Fruit fly (Drosophila melanogaster) whole organism, embryonic: ENCODE results near the gene Fign.

ENCODE experiments used
- Asciz ChIP-seq: fragments of 200-800 bp; sonication (Bioruptor generic); optimal IDR thresholded peaks from 2 replicates; lab custom pipeline; 2017; ENCODE audit warnings: missing biosample characterization, mild to moderate bottlenecking, missing genetic modification characterization, missing genetic modification reagents
- CG10147 ChIP-seq: fragments of 200-800 bp; sonication (Bioruptor generic); optimal IDR thresholded peaks from 2 replicates; lab custom pipeline; 2019; ENCODE audit warnings: missing biosample characterization, mild to moderate bottlenecking, missing genetic modification characterization, moderate library complexity
- CG1024 ChIP-seq: fragments of 200-800 bp; sonication (Bioruptor generic); IDR thresholded peaks from 2 replicates; pipeline ENCODE4 v1.3.6; 2022; ENCODE audit warnings: missing biosample characterization, missing genetic modification characterization
- CG10431 ChIP-seq: fragments of 200-800 bp; sonication (Bioruptor generic); optimal IDR thresholded peaks from 3 replicates; lab custom pipeline; 2018; ENCODE audit warnings: missing biosample characterization, mild to moderate bottlenecking, missing genetic modification characterization
- CG11696 ChIP-seq: fragments of 200-800 bp; sonication (Bioruptor generic); IDR thresholded peaks from 2 replicates; pipeline ENCODE4 v1.3.6; 2022; ENCODE audit warnings: missing biosample characterization, missing genetic modification characterization
- CG12104 ChIP-seq: fragments of 200-800 bp; sonication (Bioruptor generic); optimal IDR thresholded peaks from 3 replicates; lab custom pipeline; 2016; ENCODE audit warnings: missing biosample characterization, missing genetic modification characterization
- CG12942 ChIP-seq: fragments of 200-800 bp; sonication (Bioruptor generic); optimal IDR thresholded peaks from 3 replicates; lab custom pipeline; 2016; ENCODE audit warnings: missing biosample characterization, missing genetic modification characterization
- CG13894 ChIP-seq: fragments of 200-800 bp; sonication (Bioruptor generic); optimal IDR thresholded peaks from 3 replicates; lab custom pipeline; 2018; ENCODE audit warnings: missing biosample characterization, mild to moderate bottlenecking, missing genetic modification characterization, moderate library complexity
- CG14667 ChIP-seq: fragments of 200-800 bp; sonication (Bioruptor generic); IDR thresholded peaks from 2 replicates; pipeline ENCODE4 v1.3.6; 2022; ENCODE audit warnings: missing biosample characterization, missing genetic modification characterization
- CG14965 ChIP-seq: fragments of 200-800 bp; sonication (Bioruptor generic); optimal IDR thresholded peaks from 2 replicates; lab custom pipeline; 2016; ENCODE audit warnings: missing biosample characterization, missing genetic modification characterization, borderline replicate concordance
- CG16779 ChIP-seq: fragments of 200-800 bp; sonication (Bioruptor generic); IDR thresholded peaks from 2 replicates; pipeline ENCODE4 v1.3.6; 2022; ENCODE audit warnings: missing biosample characterization, missing genetic modification characterization
- CG1832 ChIP-seq: fragments of 200-800 bp; sonication (Bioruptor generic); optimal IDR thresholded peaks from 2 replicates; lab custom pipeline; 2017; ENCODE audit warnings: missing biosample characterization, mild to moderate bottlenecking, missing genetic modification characterization, inconsistent platforms
- CG2199 ChIP-seq: fragments of 200-800 bp; sonication (Bioruptor generic); IDR thresholded peaks from 3 replicates; pipeline ENCODE4 v1.3.6; 2022; ENCODE audit warnings: missing biosample characterization, missing genetic modification characterization
- CG2678 ChIP-seq: fragments of 200-800 bp; sonication (Bioruptor generic); optimal IDR thresholded peaks from 3 replicates; lab custom pipeline; 2019; ENCODE audit warnings: missing biosample characterization, mild to moderate bottlenecking, missing genetic modification characterization, moderate library complexity
- CG2712 ChIP-seq: fragments of 200-800 bp; optimal IDR thresholded peaks from 3 replicates; lab custom pipeline; 2019; ENCODE audit warnings: missing biosample characterization, mild to moderate bottlenecking, missing genetic modification characterization, moderate library complexity
- CG31441 ChIP-seq: fragments of 200-800 bp; sonication (Bioruptor generic); IDR thresholded peaks from 2 replicates; pipeline ENCODE4 v1.3.6; 2022; ENCODE audit warnings: missing biosample characterization, missing genetic modification characterization
- CG4328 ChIP-seq: fragments of 200-800 bp; sonication (Bioruptor generic); optimal IDR thresholded peaks from 3 replicates; lab custom pipeline; 2017; ENCODE audit warnings: missing biosample characterization, missing genetic modification reagents, missing genetic modification characterization
- CG6175 ChIP-seq: fragments of 200-800 bp; sonication (Bioruptor generic); IDR thresholded peaks from 3 replicates; pipeline ENCODE4 v1.3.6; 2022; ENCODE audit warnings: missing biosample characterization, missing genetic modification characterization
- CG6813 ChIP-seq: fragments of 200-800 bp; sonication (Bioruptor generic); optimal IDR thresholded peaks from 2 replicates; lab custom pipeline; 2017; ENCODE audit warnings: missing biosample characterization, missing genetic modification characterization, mild to moderate bottlenecking, moderate library complexity, missing genetic modification reagents
- CG8944 ChIP-seq: fragments of 200-800 bp; sonication (Bioruptor generic); optimal IDR thresholded peaks from 3 replicates; lab custom pipeline; 2016; ENCODE audit warnings: missing biosample characterization, missing genetic modification characterization
- CG9876 ChIP-seq: fragments of 200-800 bp; sonication (Bioruptor generic); optimal IDR thresholded peaks from 2 replicates; lab custom pipeline; 2016; ENCODE audit warnings: missing biosample characterization, missing genetic modification characterization
- Dbx ChIP-seq: fragments of 200-800 bp; sonication (Bioruptor generic); IDR thresholded peaks from 3 replicates; pipeline ENCODE4 v1.3.6; 2022; ENCODE audit warnings: missing biosample characterization, missing genetic modification characterization
- Dip3 ChIP-seq: fragments of 200-800 bp; sonication (Bioruptor generic); optimal IDR thresholded peaks from 3 replicates; lab custom pipeline; 2016; ENCODE audit warnings: missing biosample characterization, missing genetic modification characterization
- Elba2 ChIP-seq: fragments of 200-800 bp; sonication (Bioruptor generic); optimal IDR thresholded peaks from 3 replicates; lab custom pipeline; 2016; ENCODE audit warnings: missing biosample characterization, missing genetic modification characterization
- Fer1 ChIP-seq: fragments of 200-800 bp; sonication (Bioruptor generic); optimal IDR thresholded peaks from 2 replicates; lab custom pipeline; 2017; ENCODE audit warnings: missing biosample characterization, mild to moderate bottlenecking, missing genetic modification characterization
- GATAe ChIP-seq: fragments of 200-800 bp; sonication (Bioruptor generic); conservative IDR thresholded peaks from 2 replicates; pipeline ENCODE4 v1.3.6; 2022; ENCODE audit warnings: missing biosample characterization, missing genetic modification characterization
- HLHmδ ChIP-seq: fragments of 200-800 bp; sonication (Bioruptor generic); optimal IDR thresholded peaks from 2 replicates; lab custom pipeline; 2018; ENCODE audit warnings: missing biosample characterization, mild to moderate bottlenecking, missing genetic modification characterization, moderate library complexity
- HmgZ ChIP-seq: fragments of 200-800 bp; sonication (Bioruptor generic); optimal IDR thresholded peaks from 2 replicates; lab custom pipeline; 2018; ENCODE audit warnings: missing biosample characterization, mild to moderate bottlenecking, missing genetic modification characterization
- Med ChIP-seq: fragments of 200-800 bp; sonication (Bioruptor generic); peaks from one replicate; lab custom pipeline; 2016; ENCODE audit warnings: missing biosample characterization, missing genetic modification characterization, mild to moderate bottlenecking, inconsistent platforms, moderate library complexity
- Trl ChIP-seq, 3 experiments: fragments of >200 bp in 2 of 3; fragments of 200-800 bp in 1 of 3; sonication (Bioruptor generic) in 1 of 3; optimal IDR thresholded peaks; 2 replicates in 1 of 3; 3 replicates in 2 of 3; lab custom pipeline; 2016 to 2017; ENCODE audit warnings: missing biosample characterization in 1 of 3, missing genetic modification characterization in 1 of 3
- ab ChIP-seq: fragments of 200-800 bp; sonication (Bioruptor generic); optimal IDR thresholded peaks from 2 replicates; lab custom pipeline; 2016; ENCODE audit warnings: missing biosample characterization, missing genetic modification characterization
- abd-A ChIP-seq: fragments of 200-800 bp; sonication (Bioruptor generic); optimal IDR thresholded peaks from 3 replicates; lab custom pipeline; 2019; ENCODE audit warnings: missing biosample characterization, mild to moderate bottlenecking, missing genetic modification characterization, moderate library complexity
- ci ChIP-seq: fragments of 200-800 bp; sonication (Bioruptor generic); IDR thresholded peaks from 3 replicates; pipeline ENCODE4 v1.3.6; 2022; ENCODE audit warnings: missing biosample characterization, missing genetic modification characterization
- crp ChIP-seq, 2 experiments: fragments of 200-800 bp; sonication (Bioruptor generic); optimal IDR thresholded peaks; 2 replicates in 1 of 2; 3 replicates in 1 of 2; lab custom pipeline; 2017; ENCODE audit warnings: missing biosample characterization in 2 of 2, missing genetic modification characterization in 2 of 2, mild to moderate bottlenecking in 1 of 2, moderate library complexity in 1 of 2
- danr ChIP-seq: fragments of 200-800 bp; sonication (Bioruptor generic); IDR thresholded peaks from 2 replicates; pipeline ENCODE4 v1.3.6; 2022; ENCODE audit warnings: missing biosample characterization, missing genetic modification characterization
- emc ChIP-seq: fragments of 200-800 bp; sonication (Bioruptor generic); optimal IDR thresholded peaks from 2 replicates; lab custom pipeline; 2016; ENCODE audit warnings: missing biosample characterization, missing genetic modification characterization
- gce ChIP-seq: fragments of 200-800 bp; sonication (Bioruptor generic); IDR thresholded peaks from 3 replicates; pipeline ENCODE4 v1.3.6; 2022; ENCODE audit warnings: missing biosample characterization, missing genetic modification characterization
- gcm ChIP-seq: fragments of 200-800 bp; sonication (Bioruptor generic); optimal IDR thresholded peaks from 2 replicates; lab custom pipeline; 2019; ENCODE audit warnings: missing biosample characterization, mild to moderate bottlenecking, missing genetic modification characterization, moderate library complexity
- odd ChIP-seq: fragments of 200-800 bp; sonication (Bioruptor generic); optimal IDR thresholded peaks from 2 replicates; lab custom pipeline; 2017; ENCODE audit warnings: missing biosample characterization, mild to moderate bottlenecking, missing genetic modification characterization
- onecut ChIP-seq: fragments of 200-800 bp; sonication (Bioruptor generic); IDR thresholded peaks from 2 replicates; pipeline ENCODE4 v1.3.6; 2022; ENCODE audit warnings: missing biosample characterization, missing genetic modification characterization
- org-1 ChIP-seq: fragments of 200-800 bp; sonication (Bioruptor generic); optimal IDR thresholded peaks from 2 replicates; lab custom pipeline; 2017; ENCODE audit warnings: missing biosample characterization, missing genetic modification characterization
- pita ChIP-seq: fragments of 200-800 bp; sonication (Bioruptor generic); optimal IDR thresholded peaks from 2 replicates; lab custom pipeline; 2017; ENCODE audit warnings: missing biosample characterization, mild to moderate bottlenecking, missing genetic modification characterization
- ranshi ChIP-seq: fragments of 200-800 bp; sonication (Bioruptor generic); IDR thresholded peaks from 2 replicates; pipeline ENCODE4 v1.3.6; 2022; ENCODE audit warnings: missing biosample characterization, missing genetic modification characterization
- sens-2 ChIP-seq: fragments of 200-800 bp; sonication (Bioruptor generic); IDR thresholded peaks from 2 replicates; pipeline ENCODE4 v1.3.6; 2022; ENCODE audit warnings: missing biosample characterization, missing genetic modification characterization
- sob ChIP-seq: fragments of 200-800 bp; sonication (Bioruptor generic); IDR thresholded peaks from 2 replicates; pipeline ENCODE4 v1.3.6; 2022; ENCODE audit warnings: missing biosample characterization, missing genetic modification characterization
- tgo ChIP-seq: fragments of 200-800 bp; sonication (Bioruptor generic); IDR thresholded peaks from 3 replicates; pipeline ENCODE4 v1.3.6; 2022; ENCODE audit warnings: missing biosample characterization, missing genetic modification characterization
- trh ChIP-seq: fragments of 200-800 bp; sonication (Bioruptor generic); optimal IDR thresholded peaks from 2 replicates; lab custom pipeline; 2016; ENCODE audit warnings: missing biosample characterization, missing genetic modification characterization
- tup ChIP-seq: fragments of 200-800 bp; sonication (Bioruptor generic); optimal IDR thresholded peaks from 2 replicates; lab custom pipeline; 2016; ENCODE audit warnings: missing biosample characterization, mild to moderate bottlenecking, missing genetic modification characterization, moderate library complexity
- yki ChIP-seq: fragments of >200 bp; optimal IDR thresholded peaks from 3 replicates; lab custom pipeline; 2018
- zen ChIP-seq: fragments of 200-800 bp; sonication (Bioruptor generic); optimal IDR thresholded peaks from 3 replicates; lab custom pipeline; 2018; ENCODE audit warnings: missing biosample characterization, mild to moderate bottlenecking, missing genetic modification characterization, moderate library complexity
- zfh2 ChIP-seq: fragments of 200-800 bp; sonication (Bioruptor generic); optimal IDR thresholded peaks from 2 replicates; lab custom pipeline; 2016; ENCODE audit warnings: missing biosample characterization, missing genetic modification characterization

The Fign gene

DNA sequence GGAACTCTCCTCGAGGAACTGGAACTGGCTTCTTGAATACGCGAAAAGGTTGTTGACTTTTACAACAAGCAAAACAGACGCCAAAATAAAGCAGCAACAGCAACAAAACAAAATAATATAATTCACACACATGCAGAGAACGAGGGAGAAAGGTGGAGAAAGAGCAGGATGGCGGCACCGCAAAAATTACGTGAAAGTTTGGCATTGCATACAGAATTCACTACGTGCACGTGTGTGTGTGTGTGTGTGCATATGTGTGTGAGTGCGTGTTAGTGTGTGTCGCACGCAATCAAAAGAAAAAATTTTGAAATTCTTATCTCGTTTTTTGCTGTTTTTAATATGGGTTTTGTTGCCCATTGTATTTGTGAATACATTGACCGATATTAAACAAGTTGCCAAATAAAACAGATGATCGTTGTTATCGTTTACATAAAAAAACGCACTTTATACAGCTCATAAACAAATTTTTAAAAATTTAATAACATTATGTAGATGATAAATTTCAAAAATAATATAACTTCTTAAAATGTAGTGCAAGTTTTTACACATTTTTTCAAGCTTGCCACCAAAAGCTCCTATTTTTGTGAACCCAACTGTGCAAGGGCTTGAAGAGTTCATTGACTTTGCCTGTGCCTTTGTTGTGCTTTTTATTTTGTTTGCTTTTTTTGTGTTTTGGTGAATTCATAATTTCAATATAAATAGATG, 21.7 kb upstream of the Fign start (continued):
- TF ChIP-seq org-1 (no peak), abd-A (no peak), CG2199 (no peak), crp (GFP tag; optimal IDR thresholded peaks at IDR 0.05; lab: Kevin White, UChicago) (no peak), sens-2 (no peak), tup (GFP tag; lab: Kevin White, UChicago) (no peak), gce (GFP tag; lab: Robert Waterston, UW) (no peak), CG12104 (GFP tag; lab: Kevin White, UChicago) (no peak), CG6813 (GFP tag; lab: Kevin White, UChicago) (no peak), CG10147 (no peak), Trl (optimal IDR thresholded peaks at IDR 0.05; lab: Kevin White, UChicago) (no peak), Trl (GFP tag; optimal IDR thresholded peaks at IDR 0.05; lab: Kevin White, UChicago) (no peak), sob (GFP tag; lab: Robert Waterston, UW) (no peak), pita (GFP tag; lab: Kevin White, UChicago) (no peak), trh (GFP tag; lab: Kevin White, UChicago) (no peak), CG2678 (tag; lab: Kevin White, UChicago) (peak; percentile 41), Asciz (GFP tag; lab: Kevin White, UChicago) (no peak), CG4328 (GFP tag; lab: Kevin White, UChicago) (no peak), ranshi (no peak), CG10431 (GFP tag; lab: Kevin White, UChicago) (no peak), emc (GFP tag; lab: Kevin White, UChicago) (no peak), danr (GFP tag; lab: Robert Waterston, UW) (no peak), CG13894 (tag; lab: Kevin White, UChicago) (no peak), Dbx (GFP tag; lab: Robert Waterston, UW) (no peak), CG8944 (GFP tag; lab: Kevin White, UChicago) (no peak), CG1832 (no peak), Med (GFP tag; lab: Kevin White, UChicago) (no peak), CG11696 (GFP tag; lab: Robert Waterston, UW) (peak; percentile 59), CG1024 (GFP tag; lab: Robert Waterston, UW) (peak; percentile 27; the same call in 1 of the 2 replicates), CG31441 (GFP tag; lab: Robert Waterston, UW) (no peak; the same call in 1 of the 2 replicates), ci (no peak; the same call in 2 of the 3 replicates), tgo (GFP tag; lab: Robert Waterston, UW) (peak; percentile 20; the same call in 1 of the 3 replicates), yki (lab: Kevin White, UChicago) (no peak), CG16779 (GFP tag; lab: Robert Waterston, UW) (no peak), CG12942 (GFP tag; lab: Kevin White, UChicago) (no peak), CG14667 (GFP tag; lab: Robert Waterston, UW) (no peak), Fer1 (GFP tag; lab: Kevin White, UChicago) (no peak), ab (no peak), CG2712 (tag; lab: Kevin White, UChicago) (peak; percentile 30), CG14965 (GFP tag; lab: Kevin White, UChicago) (no peak), onecut (no peak), gcm (GFP tag; lab: Kevin White, UChicago) (no peak), HmgZ (tag; lab: Kevin White, UChicago) (no peak), Dip3 (no peak), CG9876 (GFP tag; lab: Kevin White, UChicago) (no peak), zfh2 (no peak), GATAe (GFP tag; lab: Robert Waterston, UW) (no peak), zen (tag; lab: Kevin White, UChicago) (no peak), CG6175 (GFP tag; lab: Robert Waterston, UW) (no peak), HLHmδ (GFP tag; lab: Kevin White, UChicago) (no peak), Elba2 (GFP tag; lab: Kevin White, UChicago) (no peak), odd (GFP tag; lab: Kevin White, UChicago) (no peak)
